Fruit fly (Drosophila melanogaster) whole organism, prepupa: ENCODE results near the gene Slob.

ENCODE experiments used
- Blimp-1 ChIP-seq: fragments of 200-800 bp; sonication (Bioruptor generic); optimal IDR thresholded peaks from 3 replicates; lab custom pipeline; 2017; ENCODE audit warnings: missing biosample characterization, missing genetic modification characterization, mild to moderate bottlenecking, moderate library complexity, missing genetic modification reagents
- CG32006 ChIP-seq: fragments of 200-800 bp; sonication (Bioruptor generic); optimal IDR thresholded peaks from 3 replicates; lab custom pipeline; 2017; ENCODE audit warnings: missing biosample characterization, mild to moderate bottlenecking, missing genetic modification characterization
- Eip93F ChIP-seq: fragments of 200-800 bp; sonication (Bioruptor generic); optimal IDR thresholded peaks from 2 replicates; lab custom pipeline; 2016; ENCODE audit warnings: missing biosample characterization, mild to moderate bottlenecking, missing genetic modification characterization
- Hr39 ChIP-seq: fragments of 200-800 bp; sonication (Bioruptor generic); optimal IDR thresholded peaks from 2 replicates; lab custom pipeline; 2016; ENCODE audit warnings: missing biosample characterization, missing genetic modification characterization
- Sox102F ChIP-seq: fragments of 200-800 bp; sonication (Bioruptor generic); optimal IDR thresholded peaks from 2 replicates; lab custom pipeline; 2016; ENCODE audit warnings: missing biosample characterization, mild to moderate bottlenecking, missing genetic modification characterization

DNA sequence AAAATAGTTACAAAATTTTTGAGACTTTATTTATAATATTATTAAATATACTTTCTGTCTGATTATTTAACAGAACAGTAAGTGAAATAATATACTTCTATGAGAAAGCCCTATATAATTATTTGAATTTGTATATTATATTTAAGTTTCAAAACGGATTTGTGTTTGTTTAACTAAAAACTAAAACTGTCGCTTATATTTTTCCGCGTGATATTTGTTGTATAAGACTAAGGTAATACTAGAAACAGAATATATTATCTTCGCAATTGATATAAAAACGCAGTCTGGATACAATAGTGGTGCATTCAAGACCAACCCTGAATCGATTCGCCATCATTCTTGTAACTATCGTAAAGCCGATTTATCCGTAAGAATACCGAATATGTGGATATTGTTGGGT, 69.6 kb downstream of the Slob start, which contains the start of gene Cyp4d21:
- no peak for TF ChIP-seq Blimp-1 (GFP tag; lab: Kevin White, UChicago)
- no peak for TF ChIP-seq Hr39 (GFP tag; lab: Kevin White, UChicago)
- no peak for TF ChIP-seq Eip93F
- no peak for TF ChIP-seq Sox102F (GFP tag; lab: Kevin White, UChicago)
- TF ChIP-seq CG32006 (GFP tag; lab: Kevin White, UChicago) = no peak
